Worm (Caenorhabditis elegans): ENCODE measurements around the gene Y46G5A.22.

Gene Y46G5A.22

ce11 chrII:12787831-12788248, 30.5 kb downstream of the Y46G5A.22 start, which contains the start of gene alkb-7 (continued):
- TF ChIP-seq aptf-2 (GFP tag; conservative IDR thresholded peaks at IDR 0.05) (no peak), mxl-1 (tag; optimal IDR thresholded peaks at IDR 0.05) (no peak), attf-5 (GFP tag; optimal IDR thresholded peaks at IDR 0.05) (no peak), B0336.3 (GFP tag; IDR thresholded peaks at IDR 0.05) (peak; percentile 59; the same call in 1 of the 2 replicates), him-1 (tag; optimal IDR thresholded peaks at IDR 0.05) (peak; percentile 44), ztf-22 (GFP tag; optimal IDR thresholded peaks at IDR 0.05) (no peak), ceh-100 (GFP tag; IDR thresholded peaks at IDR 0.05) (no peak), ama-1 (optimal IDR thresholded peaks at IDR 0.05) (no peak), ama-1 (GFP tag; optimal IDR thresholded peaks at IDR 0.05) (peak; percentile 8 to 70), xnd-1 (tag; optimal IDR thresholded peaks at IDR 0.05) (no peak), nhr-120 (GFP tag; IDR thresholded peaks at IDR 0.05) (no peak), hmg-1.2 (GFP tag; IDR thresholded peaks at IDR 0.05) (0 out of 2 replicates have a peak, but pooled peaks have one; percentile 4), tbx-9 (tag; optimal IDR thresholded peaks at IDR 0.05; ENCODE audit: borderline replicate concordance) (no peak), B0261.1 (tag; optimal IDR thresholded peaks at IDR 0.05) (no peak), chd-7 (tag; optimal IDR thresholded peaks at IDR 0.05) (peak; percentile 49), bed-1 (GFP tag; IDR thresholded peaks at IDR 0.05) (no peak), efl-1 (GFP tag; optimal IDR thresholded peaks at IDR 0.05) (no peak), snpc-3.4 (tag; optimal IDR thresholded peaks at IDR 0.05) (no peak), B0035.1 (tag; optimal IDR thresholded peaks at IDR 0.05) (no peak), bed-2 (GFP tag; IDR thresholded peaks at IDR 0.05) (no peak), lsl-1 (GFP tag; optimal IDR thresholded peaks at IDR 0.05) (no peak), lag-1 (GFP tag; IDR thresholded peaks at IDR 0.05) (no peak), aptf-3 (GFP tag; IDR thresholded peaks at IDR 0.05) (no peak), atf-7 (tag; optimal IDR thresholded peaks at IDR 0.05) (no peak), sdz-38 (tag; optimal IDR thresholded peaks at IDR 0.05) (no peak), pbrm-1 (GFP tag; IDR thresholded peaks at IDR 0.05) (no peak; the same call in none of the 2 replicates), sea-2 (GFP tag; IDR thresholded peaks at IDR 0.05) (no peak), rcor-1 (GFP tag; IDR thresholded peaks at IDR 0.05) (no peak), F23B12.7 (tag; optimal IDR thresholded peaks at IDR 0.05; ENCODE audit: insufficient read depth) (no peak), dpl-1 (GFP tag; optimal IDR thresholded peaks at IDR 0.05) (no peak), ztf-25 (GFP tag; IDR thresholded peaks at IDR 0.05) (no peak), nhr-27 (tag; optimal IDR thresholded peaks at IDR 0.05) (no peak), attf-6 (GFP tag; IDR thresholded peaks at IDR 0.05) (0 out of 2 replicates have a peak, but pooled peaks have one; percentile 19), lin-40 (tag; optimal IDR thresholded peaks at IDR 0.05) (peak; percentile 2), F33H1.4 (GFP tag; IDR thresholded peaks at IDR 0.05) (peak; percentile 6; the same call in 1 of the 2 replicates), rpc-1 (optimal IDR thresholded peaks at IDR 0.05) (no peak), rpc-1 (tag; optimal IDR thresholded peaks at IDR 0.05) (no peak), nfyb-1 (GFP tag; IDR thresholded peaks at IDR 0.05) (peak; percentile 62; the same call in 1 of the 2 replicates), snpc-4 (GFP tag; optimal IDR thresholded peaks at IDR 0.05) (no peak), snpc-4 (tag; optimal IDR thresholded peaks at IDR 0.05) (no peak), ceh-40 (GFP tag; IDR thresholded peaks at IDR 0.05) (no peak), lsy-27 (tag; optimal IDR thresholded peaks at IDR 0.05; ENCODE audit: borderline replicate concordance, insufficient read depth) (no peak), ztf-26 (tag; optimal IDR thresholded peaks at IDR 0.05) (no peak), ceh-27 (GFP tag; optimal IDR thresholded peaks at IDR 0.05) (no peak), madf-10 (tag; optimal IDR thresholded peaks at IDR 0.05) (no peak), somi-1 (GFP tag; optimal IDR thresholded peaks at IDR 0.05) (peak; percentile 30), K12H6.12 (tag; optimal IDR thresholded peaks at IDR 0.05) (no peak), K11D2.4 (GFP tag; IDR thresholded peaks at IDR 0.05) (no peak), egl-18 (GFP tag; IDR thresholded peaks at IDR 0.05) (no peak), let-526 (GFP tag; IDR thresholded peaks at IDR 0.05) (0 out of 2 replicates have a peak, but pooled peaks have one; percentile 37)
